Worm (Caenorhabditis elegans): ENCODE measurements around the gene W07A12.4.

The W07A12.4 gene

DNA sequence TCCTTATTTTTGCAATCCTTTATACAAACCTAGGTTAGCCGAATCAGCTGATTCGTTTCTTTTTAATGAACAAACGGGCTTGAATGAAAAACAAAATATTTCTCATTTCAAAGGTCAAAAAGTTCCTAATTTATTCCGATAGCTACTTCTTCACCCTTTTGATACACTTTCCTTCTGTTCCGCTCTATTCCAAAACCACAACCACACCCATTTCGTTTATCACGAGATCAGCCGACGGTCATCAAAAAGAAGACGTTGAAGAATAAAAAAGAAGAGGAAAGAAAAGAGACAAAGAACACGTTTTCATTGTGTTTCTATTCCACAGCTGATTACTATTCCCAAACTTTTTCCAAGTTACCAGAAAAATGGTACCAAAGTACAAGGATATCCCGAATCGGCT is 2.0 kb downstream of the W07A12.4 start:
- TF ChIP-seq sptf-1 (tag; optimal IDR thresholded peaks at IDR 0.05) (no peak), nhr-2 (tag; optimal IDR thresholded peaks at IDR 0.05) (no peak), mls-2 (tag; optimal IDR thresholded peaks at IDR 0.05) (no peak), ceh-39 (tag; optimal IDR thresholded peaks at IDR 0.05) (no peak), cnd-1 (tag; optimal IDR thresholded peaks at IDR 0.05) (no peak)

- TF ChIP-seq bed-3 (GFP tag; optimal IDR thresholded peaks at IDR 0.05) (no peak), zip-8 (tag; optimal IDR thresholded peaks at IDR 0.05) (no peak), lin-32 (GFP tag; optimal IDR thresholded peaks at IDR 0.05) (no peak)
Observed at ce11 chrII:9152231-9152630, 6.2 kb downstream of the W07A12.4 start, which contains the start of gene col-78. Gene col-78, plus strand, starts transcription at chrII:9152531.

DNA sequence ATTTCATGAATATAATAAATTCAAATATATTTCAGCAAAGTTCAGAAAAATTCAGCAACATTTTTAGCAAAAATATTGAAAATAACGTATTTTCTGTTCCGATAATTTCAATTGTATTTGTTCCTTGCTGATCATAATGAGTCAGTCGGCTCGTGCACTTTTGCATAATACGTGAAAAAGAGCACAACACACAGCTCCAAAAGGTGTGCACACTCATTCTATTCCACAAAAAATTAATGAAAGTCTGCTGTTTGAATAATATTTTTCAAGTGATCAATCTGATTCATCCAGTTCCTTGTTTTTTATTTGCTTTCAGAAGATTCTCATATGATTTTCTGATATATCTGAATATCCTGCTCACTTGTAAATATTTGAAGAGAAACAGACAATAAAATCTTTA is 8.3 kb downstream of the W07A12.4 start:
- no peak for TF ChIP-seq sem-2 (GFP tag; optimal IDR thresholded peaks at IDR 0.05)
- TF ChIP-seq elt-3 (tag; optimal IDR thresholded peaks at IDR 0.05): no peak
- no peak for TF ChIP-seq ces-1 (GFP tag; optimal IDR thresholded peaks at IDR 0.05)
- no peak for TF ChIP-seq unc-39 (tag; optimal IDR thresholded peaks at IDR 0.05)
- no peak for TF ChIP-seq lsy-2 (tag; optimal IDR thresholded peaks at IDR 0.05)
- TF ChIP-seq nhr-28 (tag; optimal IDR thresholded peaks at IDR 0.05): no peak

DNA sequence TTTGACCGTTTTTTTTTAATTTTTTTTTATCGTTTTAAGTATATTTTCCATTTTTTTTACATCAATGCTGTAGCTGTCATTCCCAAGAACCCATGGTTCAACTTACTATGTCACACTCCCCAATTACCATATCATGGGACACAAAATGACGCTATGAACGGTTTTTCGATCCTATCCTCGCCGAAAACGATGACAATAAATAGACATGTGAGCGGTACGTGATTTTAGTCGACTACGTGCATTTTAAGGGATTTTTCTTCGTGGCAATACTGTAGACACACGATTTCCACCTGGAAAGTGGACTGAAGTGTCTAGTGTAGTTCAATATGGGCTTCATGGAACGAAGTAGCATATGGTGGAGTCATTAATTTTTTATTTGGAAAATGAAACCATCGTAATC is 10.2 kb downstream of the W07A12.4 start:
- TF ChIP-seq cnd-1 (tag; optimal IDR thresholded peaks at IDR 0.05) (no peak), unc-39 (tag; optimal IDR thresholded peaks at IDR 0.05) (no peak), pha-4 (tag; optimal IDR thresholded peaks at IDR 0.05) (no peak), ceh-39 (tag; optimal IDR thresholded peaks at IDR 0.05) (no peak)

DNA sequence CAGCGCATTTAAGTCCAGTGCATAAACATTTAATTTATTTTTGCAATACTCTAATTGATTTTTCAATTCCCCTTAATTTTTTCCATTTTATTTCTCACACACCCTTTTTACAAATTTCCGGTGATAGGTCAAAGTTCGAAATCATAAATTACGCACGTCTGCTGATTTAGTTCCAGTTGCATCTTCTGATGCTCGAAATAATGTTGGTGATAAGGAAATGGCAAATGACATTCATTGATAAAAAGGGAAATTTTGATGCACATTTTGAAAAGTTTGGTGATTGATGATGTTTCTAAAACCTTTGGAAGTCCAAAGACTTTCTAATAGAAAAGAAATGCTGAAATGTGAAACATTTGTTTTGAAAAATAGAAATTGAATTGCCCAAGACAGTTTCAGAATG is 11.1 kb downstream of the W07A12.4 start:
- TF ChIP-seq drap-1 (GFP tag; optimal IDR thresholded peaks at IDR 0.05) (no peak), nhr-76 (tag; optimal IDR thresholded peaks at IDR 0.05) (no peak), mep-1 (tag; optimal IDR thresholded peaks at IDR 0.05) (no peak), unc-120 (tag; optimal IDR thresholded peaks at IDR 0.05; ENCODE audit: poor library complexity, severe bottlenecking) (no peak), mls-2 (tag; optimal IDR thresholded peaks at IDR 0.05) (no peak), elt-3 (tag; optimal IDR thresholded peaks at IDR 0.05) (no peak), hlh-1 (tag; optimal IDR thresholded peaks at IDR 0.05) (no peak), M03D4.4 (tag; optimal IDR thresholded peaks at IDR 0.05) (no peak)

ce11 chrII:9158029-9158428 is 12.0 kb downstream of the W07A12.4 start, which contains the start of gene oac-54:
Gene oac-54, plus strand, starts transcription at chrII:9158111.
- TF ChIP-seq drap-1 (GFP tag; optimal IDR thresholded peaks at IDR 0.05) (no peak), M03D4.4 (tag; optimal IDR thresholded peaks at IDR 0.05) (no peak), unc-39 (tag; optimal IDR thresholded peaks at IDR 0.05) (no peak), ztf-11 (tag; optimal IDR thresholded peaks at IDR 0.05) (no peak), snpc-4 (tag; optimal IDR thresholded peaks at IDR 0.05) (no peak), nhr-76 (tag; optimal IDR thresholded peaks at IDR 0.05) (no peak), nhr-2 (tag; optimal IDR thresholded peaks at IDR 0.05) (no peak), unc-120 (tag; optimal IDR thresholded peaks at IDR 0.05; ENCODE audit: poor library complexity, severe bottlenecking) (no peak), ceh-43 (GFP tag; optimal IDR thresholded peaks at IDR 0.05) (no peak), lin-13 (tag; optimal IDR thresholded peaks at IDR 0.05) (no peak), bed-3 (GFP tag; optimal IDR thresholded peaks at IDR 0.05) (no peak), tbx-8 (GFP tag; optimal IDR thresholded peaks at IDR 0.05) (no peak), elt-1 (tag; optimal IDR thresholded peaks at IDR 0.05; ENCODE audit: borderline replicate concordance, insufficient read depth) (no peak), ham-2 (GFP tag; optimal IDR thresholded peaks at IDR 0.05) (no peak), hlh-1 (tag; optimal IDR thresholded peaks at IDR 0.05) (no peak), nhr-237 (tag; optimal IDR thresholded peaks at IDR 0.05) (no peak), blmp-1 (tag; optimal IDR thresholded peaks at IDR 0.05) (no peak), sptf-1 (tag; optimal IDR thresholded peaks at IDR 0.05) (no peak), lin-32 (GFP tag; optimal IDR thresholded peaks at IDR 0.05) (no peak), pha-4 (tag; optimal IDR thresholded peaks at IDR 0.05) (no peak)
